Worm (Caenorhabditis elegans) whole organism, L4/young adult: ENCODE data around the gene idpc-5.

ENCODE experiments used
- W03F9.2 ChIP-seq: fragments of 150-350 bp; optimal IDR thresholded peaks from 2 replicates; lab custom pipeline; 2014; ENCODE audit warnings: missing biosample characterization, missing genetic modification characterization
- dao-5 ChIP-seq: sonication (generic microtip); optimal IDR thresholded peaks from 2 replicates; lab custom pipeline; 2016; ENCODE audit warnings: missing genotype, missing genetic modification characterization, moderate library complexity, missing compliant biosample characterization
- him-1 ChIP-seq: sonication (generic microtip); optimal IDR thresholded peaks from 2 replicates; lab custom pipeline; 2016; ENCODE audit warnings: missing genotype, missing genetic modification reagents, missing genetic modification characterization, missing compliant biosample characterization

DNA sequence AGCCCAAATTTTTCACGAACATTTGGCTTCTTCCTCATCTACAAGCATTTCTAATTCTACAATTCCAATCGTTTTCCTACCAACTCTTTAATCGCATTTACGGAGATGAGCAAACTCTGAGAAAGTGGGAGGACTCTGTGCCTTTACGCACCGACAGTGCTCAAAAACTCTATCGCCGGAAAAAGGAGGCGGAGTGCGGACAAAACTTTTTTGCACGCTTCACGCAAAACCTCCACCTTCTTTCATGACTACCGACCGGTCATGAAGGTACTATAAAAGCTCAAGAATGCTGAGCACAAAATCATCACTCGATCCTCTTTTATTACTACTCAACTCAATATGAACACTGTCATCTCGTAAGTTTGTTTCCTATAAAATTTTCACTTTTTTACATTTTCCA is 2.4 kb upstream of the idpc-5 start, which contains the start of gene idpc-4:
- TF ChIP-seq dao-5 (tag; lab: Kevin White, UChicago), result no peak
- TF ChIP-seq W03F9.2 (tag; lab: Kevin White, UChicago), result no peak
- TF ChIP-seq him-1, result no peak
